Worm (Caenorhabditis elegans) whole organism, late embryonic: ENCODE results near the gene lin-18.
A peak's percentile ranks its signal among the peaks of the same experiment; 100 is the strongest.

ENCODE experiments used
- C08G9.2 ChIP-seq: sonication (generic microtip); optimal IDR thresholded peaks from 2 replicates; lab custom pipeline; 2016; ENCODE audit warnings: mild to moderate bottlenecking, missing genetic modification characterization, moderate library complexity, missing compliant biosample characterization
- T23F11.4 ChIP-seq: fragments of 200-800 bp; sonication (Bioruptor generic); optimal IDR thresholded peaks from 2 replicates; lab custom pipeline; 2018; ENCODE audit warnings: mild to moderate bottlenecking, missing genetic modification characterization, missing compliant biosample characterization
- ceh-45 ChIP-seq: fragments of 200-800 bp; sonication (Bioruptor generic); IDR thresholded peaks from 2 replicates; pipeline ENCODE4 v1.3.6; 2022; ENCODE audit warnings: missing genetic modification reagents, missing genetic modification characterization, missing compliant biosample characterization
- ceh-6 ChIP-seq: fragments of 200-800 bp; sonication (Bioruptor generic); optimal IDR thresholded peaks from 2 replicates; lab custom pipeline; 2018; ENCODE audit warnings: mild to moderate bottlenecking, missing genetic modification characterization, missing compliant biosample characterization
- dmd-4 ChIP-seq: sonication (generic microtip); optimal IDR thresholded peaks from 2 replicates; lab custom pipeline; 2016; ENCODE audit warnings: borderline replicate concordance, missing genetic modification characterization, missing compliant biosample characterization
- dve-1 ChIP-seq: sonication (generic microtip); optimal IDR thresholded peaks from 2 replicates; lab custom pipeline; 2017; ENCODE audit warnings: antibody characterized with exemption, mild to moderate bottlenecking, missing genetic modification characterization, missing compliant biosample characterization
- unc-55 ChIP-seq: sonication (generic microtip); optimal IDR thresholded peaks from 2 replicates; lab custom pipeline; 2017; ENCODE audit warnings: missing biosample characterization, missing genetic modification reagents, missing genetic modification characterization

ce11 chrX:3994418-3994817 lies 36.1 kb downstream of the lin-18 start:
- no peak for TF ChIP-seq dve-1
- TF ChIP-seq ceh-6 = peak; percentile 65
- TF ChIP-seq T23F11.4 (GFP tag; lab: Kevin White, UChicago) = peak; percentile 31
- TF ChIP-seq dmd-4 = no peak
- peak; percentile 27 for TF ChIP-seq C08G9.2 (tag; lab: Kevin White, UChicago)
- TF ChIP-seq unc-55 = no peak
- TF ChIP-seq ceh-45 (GFP tag; lab: Robert Waterston, UW) = 0 out of 2 replicates have a peak, but pooled peaks have one; percentile 9
